Fruit fly (Drosophila melanogaster) whole organism, embryonic: Measurements from ENCODE around the gene CG42240.

Source experiments
- BtbVII ChIP-seq: fragments of 200-800 bp; sonication (Bioruptor generic); optimal IDR thresholded peaks from 3 replicates; lab custom pipeline; 2017; ENCODE audit warnings: missing biosample characterization, mild to moderate bottlenecking, missing genetic modification characterization
- C15 ChIP-seq: fragments of 200-800 bp; sonication (Bioruptor generic); IDR thresholded peaks from 3 replicates; pipeline ENCODE4 v1.3.6; 2022; ENCODE audit warnings: missing biosample characterization, missing genetic modification characterization
- CG10147 ChIP-seq: fragments of 200-800 bp; sonication (Bioruptor generic); optimal IDR thresholded peaks from 2 replicates; lab custom pipeline; 2019; ENCODE audit warnings: missing biosample characterization, mild to moderate bottlenecking, missing genetic modification characterization, moderate library complexity
- CG10431 ChIP-seq: fragments of 200-800 bp; sonication (Bioruptor generic); optimal IDR thresholded peaks from 3 replicates; lab custom pipeline; 2018; ENCODE audit warnings: missing biosample characterization, mild to moderate bottlenecking, missing genetic modification characterization
- CG13123 ChIP-seq: fragments of 200-800 bp; sonication (Bioruptor generic); optimal IDR thresholded peaks from 2 replicates; lab custom pipeline; 2016; ENCODE audit warnings: missing biosample characterization, missing genetic modification characterization
- CG13296 ChIP-seq: fragments of 200-800 bp; sonication (Bioruptor generic); optimal IDR thresholded peaks from 3 replicates; lab custom pipeline; 2018; ENCODE audit warnings: missing biosample characterization, mild to moderate bottlenecking, missing genetic modification characterization
- CG14441 ChIP-seq: fragments of 200-800 bp; sonication (Bioruptor generic); IDR thresholded peaks from 2 replicates; pipeline ENCODE4 v1.3.6; 2022; ENCODE audit warnings: missing biosample characterization, missing genetic modification characterization
- CG16779 ChIP-seq: fragments of 200-800 bp; sonication (Bioruptor generic); IDR thresholded peaks from 2 replicates; pipeline ENCODE4 v1.3.6; 2022; ENCODE audit warnings: missing biosample characterization, missing genetic modification characterization
- CG17359 ChIP-seq: fragments of 200-800 bp; sonication (Bioruptor generic); optimal IDR thresholded peaks from 3 replicates; lab custom pipeline; 2018; ENCODE audit warnings: missing biosample characterization, mild to moderate bottlenecking, missing genetic modification characterization, moderate library complexity
- CG17361 ChIP-seq: fragments of 200-800 bp; sonication (Bioruptor generic); IDR thresholded peaks from 3 replicates; pipeline ENCODE4 v1.3.6; 2022; ENCODE audit warnings: missing biosample characterization, missing genetic modification characterization
- CG33213 ChIP-seq: fragments of 200-800 bp; sonication (Bioruptor generic); optimal IDR thresholded peaks from 3 replicates; lab custom pipeline; 2016; ENCODE audit warnings: missing biosample characterization, missing genetic modification characterization
- CG34376 ChIP-seq: fragments of 200-800 bp; sonication (Bioruptor generic); optimal IDR thresholded peaks from 2 replicates; lab custom pipeline; 2018; ENCODE audit warnings: missing biosample characterization, mild to moderate bottlenecking, missing genetic modification characterization
- CG3838 ChIP-seq: fragments of 200-800 bp; sonication (Bioruptor generic); optimal IDR thresholded peaks from 3 replicates; lab custom pipeline; 2016; ENCODE audit warnings: missing biosample characterization, missing genetic modification characterization
- CG43689 ChIP-seq: fragments of 200-800 bp; sonication (Bioruptor generic); IDR thresholded peaks from 2 replicates; pipeline ENCODE4 v1.3.6; 2022; ENCODE audit warnings: missing biosample characterization, missing genetic modification characterization
- CG7271 ChIP-seq: fragments of 200-800 bp; sonication (Bioruptor generic); optimal IDR thresholded peaks from 2 replicates; lab custom pipeline; 2018; ENCODE audit warnings: missing biosample characterization, mild to moderate bottlenecking, missing genetic modification characterization, moderate library complexity
- CG7786 ChIP-seq: fragments of 200-800 bp; sonication (Bioruptor generic); optimal IDR thresholded peaks from 2 replicates; lab custom pipeline; 2016; ENCODE audit warnings: missing biosample characterization, missing genetic modification characterization
- CG8089 ChIP-seq: fragments of 200-800 bp; sonication (Bioruptor generic); optimal IDR thresholded peaks from 3 replicates; lab custom pipeline; 2016; ENCODE audit warnings: missing biosample characterization, missing genetic modification characterization
- CTCF ChIP-seq: fragments of 200-800 bp; sonication (Bioruptor generic); optimal IDR thresholded peaks from 2 replicates; lab custom pipeline; 2017; ENCODE audit warnings: missing biosample characterization, mild to moderate bottlenecking, missing genetic modification characterization, moderate library complexity
- Dek ChIP-seq: fragments of 200-800 bp; sonication (Bioruptor generic); optimal IDR thresholded peaks from 3 replicates; lab custom pipeline; 2019; ENCODE audit warnings: missing biosample characterization, mild to moderate bottlenecking, missing genetic modification characterization, moderate library complexity
- Dll ChIP-seq: fragments of 200-800 bp; sonication (Bioruptor generic); IDR thresholded peaks from 4 replicates; pipeline ENCODE4 v1.3.6; 2022; ENCODE audit warnings: missing biosample characterization, missing genetic modification characterization; ENCODE audit not compliant: partially characterized antibody
- Doc2 ChIP-seq: fragments of 200-800 bp; sonication (Bioruptor generic); IDR thresholded peaks from 2 replicates; pipeline ENCODE4 v1.3.6; 2022; ENCODE audit warnings: missing biosample characterization, missing genetic modification characterization
- Drgx ChIP-seq: fragments of 200-800 bp; sonication (Bioruptor generic); IDR thresholded peaks from 2 replicates; pipeline ENCODE4 v1.3.6; 2022; ENCODE audit warnings: missing biosample characterization, missing genetic modification characterization
- Fer2 ChIP-seq: fragments of 200-800 bp; sonication (Bioruptor generic); optimal IDR thresholded peaks from 2 replicates; lab custom pipeline; 2018; ENCODE audit warnings: missing biosample characterization, mild to moderate bottlenecking, missing genetic modification characterization, moderate library complexity
- Hsf ChIP-seq: fragments of 200-800 bp; sonication (Bioruptor generic); optimal IDR thresholded peaks from 3 replicates; lab custom pipeline; 2016; ENCODE audit warnings: missing biosample characterization, missing genetic modification characterization
- Lhr ChIP-seq: fragments of 200-800 bp; sonication (Bioruptor generic); optimal IDR thresholded peaks from 3 replicates; lab custom pipeline; 2017; ENCODE audit warnings: mild to moderate bottlenecking, missing biosample characterization, missing genetic modification reagents, missing genetic modification characterization
- Trl ChIP-seq, 3 experiments: fragments of >200 bp in 2 of 3; fragments of 200-800 bp in 1 of 3; sonication (Bioruptor generic) in 1 of 3; optimal IDR thresholded peaks; 2 replicates in 1 of 3; 3 replicates in 2 of 3; lab custom pipeline; 2016 to 2017; ENCODE audit warnings: missing biosample characterization in 1 of 3, missing genetic modification characterization in 1 of 3
- ac ChIP-seq: fragments of 200-800 bp; sonication (Bioruptor generic); optimal IDR thresholded peaks from 3 replicates; lab custom pipeline; 2017; ENCODE audit warnings: missing biosample characterization, mild to moderate bottlenecking, missing genetic modification characterization
- ap ChIP-seq: fragments of 200-800 bp; sonication (Bioruptor generic); IDR thresholded peaks from 2 replicates; pipeline ENCODE4 v1.3.6; 2022; ENCODE audit warnings: missing biosample characterization, missing genetic modification characterization
- croc ChIP-seq: fragments of 200-800 bp; sonication (Bioruptor generic); conservative IDR thresholded peaks from 3 replicates; pipeline ENCODE4 v1.3.6; 2022; ENCODE audit warnings: missing biosample characterization, missing genetic modification characterization
- dan ChIP-seq: fragments of 200-800 bp; sonication (Bioruptor generic); IDR thresholded peaks from 2 replicates; pipeline ENCODE4 v1.3.6; 2022; ENCODE audit warnings: missing biosample characterization, missing genetic modification characterization
- dimm ChIP-seq: fragments of 200-800 bp; sonication (Bioruptor generic); IDR thresholded peaks from 2 replicates; pipeline ENCODE4 v1.3.6; 2022; ENCODE audit warnings: missing biosample characterization, missing genetic modification characterization
- dmrt11E ChIP-seq: fragments of 200-800 bp; sonication (Bioruptor generic); optimal IDR thresholded peaks from 3 replicates; lab custom pipeline; 2018; ENCODE audit warnings: missing biosample characterization, mild to moderate bottlenecking, missing genetic modification characterization, moderate library complexity
- en ChIP-seq: fragments of 200-800 bp; sonication (Bioruptor generic); optimal IDR thresholded peaks from 2 replicates; lab custom pipeline; 2016; ENCODE audit warnings: missing biosample characterization, missing genetic modification characterization
- fd102C ChIP-seq: fragments of 200-800 bp; sonication (Bioruptor generic); optimal IDR thresholded peaks from 2 replicates; lab custom pipeline; 2018; ENCODE audit warnings: missing biosample characterization, mild to moderate bottlenecking, missing genetic modification characterization, moderate library complexity
- fd64A ChIP-seq: fragments of 200-800 bp; sonication (Bioruptor generic); optimal IDR thresholded peaks from 3 replicates; lab custom pipeline; 2018; ENCODE audit warnings: missing biosample characterization, mild to moderate bottlenecking, missing genetic modification characterization
- gcm2 ChIP-seq: fragments of 200-800 bp; sonication (Bioruptor generic); optimal IDR thresholded peaks from 2 replicates; lab custom pipeline; 2016; ENCODE audit warnings: missing biosample characterization, missing genetic modification characterization
- hb ChIP-seq: fragments of 200-800 bp; sonication (Bioruptor generic); IDR thresholded peaks from 3 replicates; pipeline ENCODE4 v1.3.6; 2022; ENCODE audit warnings: missing biosample characterization, missing genetic modification characterization; ENCODE audit not compliant: partially characterized antibody
- luna ChIP-seq: fragments of 200-800 bp; sonication (Bioruptor generic); optimal IDR thresholded peaks from 2 replicates; lab custom pipeline; 2016; ENCODE audit warnings: missing biosample characterization, missing genetic modification characterization
- nom ChIP-seq: fragments of 200-800 bp; sonication (Bioruptor generic); optimal IDR thresholded peaks from 2 replicates; lab custom pipeline; 2017; ENCODE audit warnings: missing biosample characterization, missing genetic modification characterization, mild to moderate bottlenecking, moderate library complexity, missing genetic modification reagents
- odd ChIP-seq: fragments of 200-800 bp; sonication (Bioruptor generic); optimal IDR thresholded peaks from 2 replicates; lab custom pipeline; 2017; ENCODE audit warnings: missing biosample characterization, mild to moderate bottlenecking, missing genetic modification characterization
- otp ChIP-seq: fragments of 200-800 bp; sonication (Bioruptor generic); IDR thresholded peaks from 3 replicates; pipeline ENCODE4, ENCODE4 v1.3.6; 2022; ENCODE audit warnings: missing biosample characterization, missing genetic modification characterization
- p53 ChIP-seq: fragments of 200-800 bp; sonication (Bioruptor generic); optimal IDR thresholded peaks from 2 replicates; lab custom pipeline; 2016; ENCODE audit warnings: missing biosample characterization, missing genetic modification characterization
- pan ChIP-seq, 4 experiments: fragments of >200 bp in 3 of 4; fragments of 200-800 bp in 1 of 4; sonication (Bioruptor generic) in 1 of 4; optimal IDR thresholded peaks in 3 of 4; IDR thresholded peaks in 1 of 4; 2 replicates each; pipeline versions ENCODE4 v1.3.6 to Lab custom; 2017 to 2022; ENCODE audit warnings: missing biosample characterization in 2 of 4, missing genetic modification characterization in 2 of 4, mixed read lengths in 1 of 4
- pho ChIP-seq: fragments of 200-800 bp; sonication (Bioruptor generic); optimal IDR thresholded peaks from 2 replicates; lab custom pipeline; 2016; ENCODE audit warnings: missing biosample characterization, missing genetic modification characterization
- row ChIP-seq: fragments of 200-800 bp; sonication (Bioruptor generic); IDR thresholded peaks from 3 replicates; pipeline ENCODE4 v1.3.6; 2022; ENCODE audit warnings: missing biosample characterization, missing genetic modification characterization
- sqz ChIP-seq: fragments of 200-800 bp; sonication (Bioruptor generic); optimal IDR thresholded peaks from 3 replicates; lab custom pipeline; 2018; ENCODE audit warnings: missing biosample characterization, mild to moderate bottlenecking, missing genetic modification characterization
- trh ChIP-seq: fragments of 200-800 bp; sonication (Bioruptor generic); optimal IDR thresholded peaks from 2 replicates; lab custom pipeline; 2016; ENCODE audit warnings: missing biosample characterization, missing genetic modification characterization
- vfl ChIP-seq: fragments of 200-800 bp; sonication (Bioruptor generic); optimal IDR thresholded peaks from 2 replicates; lab custom pipeline; 2016; ENCODE audit warnings: missing biosample characterization, missing genetic modification characterization

Gene CG42240

DNA sequence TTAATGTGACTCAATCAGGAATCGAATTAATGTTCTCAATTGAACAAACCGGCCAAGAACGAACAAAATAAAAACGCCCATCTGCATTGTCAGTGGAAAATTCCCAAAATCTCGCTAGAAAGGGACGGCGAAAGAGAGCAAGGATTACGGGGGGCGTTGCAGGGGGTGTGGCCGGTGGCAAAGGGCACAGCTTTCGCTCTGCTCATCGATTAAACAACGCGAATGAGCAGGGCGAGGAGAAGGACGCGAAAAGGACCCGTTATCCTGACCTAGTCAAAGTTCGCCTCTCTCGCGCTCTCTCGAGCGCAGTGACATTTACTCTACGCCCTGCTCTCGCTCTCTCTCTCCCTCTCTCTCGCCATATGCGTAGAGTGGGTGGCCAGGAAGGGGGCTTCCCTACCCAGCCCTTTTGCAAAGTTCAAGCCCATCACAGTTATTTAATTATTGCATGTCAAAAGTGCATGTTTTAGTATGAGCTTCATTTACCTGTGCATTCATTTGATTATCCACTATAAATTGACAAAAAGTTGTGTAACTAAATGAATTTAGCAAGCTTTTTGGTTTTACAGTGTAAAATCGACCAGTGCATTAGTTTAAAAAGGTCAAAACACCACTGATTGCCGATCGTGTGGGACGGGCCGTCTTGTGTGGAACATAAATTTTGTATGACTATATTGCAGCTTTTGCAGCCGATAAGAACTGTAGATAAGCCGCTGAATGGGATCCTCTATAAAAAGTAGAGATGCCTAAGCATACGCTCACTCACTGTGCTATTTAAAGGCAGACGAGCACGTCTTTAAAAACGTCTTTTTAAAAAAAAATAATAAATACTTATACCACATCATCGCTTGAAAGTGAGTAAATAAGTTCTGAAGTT is 8.3 kb downstream of the CG42240 start (continued):
- no peak for TF ChIP-seq dmrt11E (tag; lab: Kevin White, UChicago)
- no peak for TF ChIP-seq CG17359 (tag; lab: Kevin White, UChicago)
- TF ChIP-seq CG8089 (GFP tag; lab: Kevin White, UChicago) = no peak
- peak; percentile 16 for TF ChIP-seq nom (GFP tag; lab: Kevin White, UChicago)
- peak; percentile 64 for TF ChIP-seq Drgx (GFP tag; lab: Robert Waterston, UW)
- TF ChIP-seq Trl (optimal IDR thresholded peaks at IDR 0.05; lab: Kevin White, UChicago) = peak; percentile 50 to 72
- TF ChIP-seq Trl (GFP tag; optimal IDR thresholded peaks at IDR 0.05; lab: Kevin White, UChicago) = no peak
- peak; percentile 1 for TF ChIP-seq CG34376
- TF ChIP-seq CG7786 = peak; percentile 31
- TF ChIP-seq ap (GFP tag; lab: Robert Waterston, UW) = no peak
- no peak for TF ChIP-seq sqz (GFP tag; lab: Kevin White, UChicago)
- no peak for TF ChIP-seq vfl (GFP tag; lab: Kevin White, UChicago)
- TF ChIP-seq luna (GFP tag; lab: Kevin White, UChicago) = no peak
- TF ChIP-seq CG17361 (GFP tag; lab: Robert Waterston, UW) = peak; percentile 41; the same call in 1 of the 3 replicates
- TF ChIP-seq row (GFP tag; lab: Robert Waterston, UW) = peak; percentile 40; the same call in 1 of the 3 replicates
- no peak for TF ChIP-seq fd64A (GFP tag; lab: Kevin White, UChicago)
- peak; percentile 25 for TF ChIP-seq pho (GFP tag; lab: Kevin White, UChicago)
- TF ChIP-seq pan (optimal IDR thresholded peaks at IDR 0.05; lab: Kevin White, UChicago) = no peak
- peak in 1 of 2 experiments; percentile 31 for TF ChIP-seq pan (GFP tag; optimal IDR thresholded peaks at IDR 0.05 in 1 of 2, IDR thresholded peaks at IDR 0.05 in 1 of 2)
- no peak for TF ChIP-seq CG16779 (GFP tag; lab: Robert Waterston, UW)
- no peak for TF ChIP-seq CTCF
- TF ChIP-seq CG10147 (GFP tag; lab: Kevin White, UChicago) = no peak
- no peak for TF ChIP-seq Hsf (GFP tag; lab: Kevin White, UChicago)
- TF ChIP-seq CG14441 (GFP tag; lab: Robert Waterston, UW) = no peak

DNA sequence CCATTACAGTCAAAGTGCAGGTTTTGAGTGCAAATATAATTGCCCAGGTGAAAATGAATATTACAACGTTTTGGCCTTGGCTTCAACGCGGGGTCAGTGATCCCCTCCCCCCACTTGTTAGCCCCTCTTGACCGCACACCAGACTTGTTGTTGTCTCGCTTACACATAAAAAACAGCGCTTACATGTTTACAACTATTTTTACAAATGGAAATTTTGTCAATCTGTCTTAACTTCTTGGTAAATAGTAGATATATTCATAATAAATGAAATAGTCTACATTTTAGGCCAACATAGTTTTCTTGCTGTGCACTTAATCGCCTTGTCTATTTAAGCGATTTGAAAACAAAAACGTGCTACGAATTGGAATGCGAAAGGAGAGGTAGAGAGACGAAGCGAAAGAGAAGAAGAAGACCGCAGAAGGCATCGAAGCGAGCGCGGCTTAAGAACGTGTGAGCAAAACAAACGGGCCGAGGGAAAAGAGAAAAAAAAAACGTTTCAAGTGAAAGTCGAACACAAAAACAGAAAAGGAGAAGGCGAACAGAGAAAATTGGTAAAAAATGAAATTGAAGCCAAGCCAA is 9.4 kb downstream of the CG42240 start:
- TF ChIP-seq dimm (GFP tag; lab: Robert Waterston, UW) = no peak
- no peak for TF ChIP-seq CG10431 (GFP tag; lab: Kevin White, UChicago)
- TF ChIP-seq CG17361 (GFP tag; lab: Robert Waterston, UW) = no peak
- TF ChIP-seq Doc2 (GFP tag; lab: Robert Waterston, UW) = no peak
- peak; percentile 6 for TF ChIP-seq BtbVII (GFP tag; lab: Kevin White, UChicago)
- peak; percentile 30; the same call in 1 of the 3 replicates for TF ChIP-seq otp
- TF ChIP-seq CG7271 (tag; lab: Kevin White, UChicago) = no peak
- TF ChIP-seq CG33213 (GFP tag; lab: Kevin White, UChicago) = peak; percentile 21
- peak; percentile 4 for TF ChIP-seq CG13296 (GFP tag; lab: Kevin White, UChicago)
- TF ChIP-seq C15 = 0 out of 3 replicates have a peak, but pooled peaks have one; percentile 39
- no peak for TF ChIP-seq dan (GFP tag; lab: Robert Waterston, UW)
- TF ChIP-seq CG3838 (GFP tag; lab: Kevin White, UChicago) = no peak
- TF ChIP-seq hb = no peak
- TF ChIP-seq Dll (GFP tag; lab: Robert Waterston, UW) = no peak
- no peak for TF ChIP-seq Fer2 (tag; lab: Kevin White, UChicago)
- TF ChIP-seq Dek (tag; lab: Kevin White, UChicago) = peak; percentile 70
- no peak for TF ChIP-seq fd102C
- TF ChIP-seq gcm2 = no peak
- no peak for TF ChIP-seq CG13123 (GFP tag; lab: Kevin White, UChicago)
- TF ChIP-seq odd = no peak
- peak; percentile 28; the same call in 2 of the 3 replicates for TF ChIP-seq croc (GFP tag; lab: Robert Waterston, UW)
- no peak for TF ChIP-seq trh (GFP tag; lab: Kevin White, UChicago)
- no peak for TF ChIP-seq en (GFP tag; lab: Kevin White, UChicago)
- TF ChIP-seq CG43689 (GFP tag; lab: Robert Waterston, UW) = no peak
- no peak for TF ChIP-seq ac (GFP tag; lab: Kevin White, UChicago)
- TF ChIP-seq p53 (GFP tag; lab: Kevin White, UChicago) = no peak
- TF ChIP-seq Lhr (GFP tag; lab: Kevin White, UChicago) = no peak
